Fruit fly (Drosophila melanogaster) whole organism, adult: ENCODE results near the gene CG6652.

Experiments
- CG11617 ChIP-seq: fragments of 200-800 bp; sonication (Bioruptor generic); optimal IDR thresholded peaks from 2 replicates; lab custom pipeline; 2017; ENCODE audit warnings: mild to moderate bottlenecking, missing biosample characterization, missing genetic modification reagents, missing genetic modification characterization
- CG12768 ChIP-seq: fragments of 200-800 bp; sonication (Bioruptor generic); optimal IDR thresholded peaks from 2 replicates; lab custom pipeline; 2017; ENCODE audit warnings: missing biosample characterization, missing genetic modification characterization, mild to moderate bottlenecking, moderate library complexity, missing genetic modification reagents
- CG14711 ChIP-seq: fragments of 200-800 bp; sonication (Bioruptor generic); optimal IDR thresholded peaks from 2 replicates; lab custom pipeline; 2018; ENCODE audit warnings: missing biosample characterization, mild to moderate bottlenecking, missing genetic modification characterization, moderate library complexity
- CG1620 ChIP-seq: fragments of 200-800 bp; sonication (Bioruptor generic); optimal IDR thresholded peaks from 2 replicates; lab custom pipeline; 2016; ENCODE audit warnings: missing biosample characterization, missing genetic modification characterization
- CG33017 ChIP-seq: fragments of 200-800 bp; sonication (Bioruptor generic); optimal IDR thresholded peaks from 2 replicates; lab custom pipeline; 2018; ENCODE audit warnings: missing biosample characterization, mild to moderate bottlenecking, missing genetic modification characterization, moderate library complexity
- CG5204 ChIP-seq: fragments of 200-800 bp; sonication (Bioruptor generic); optimal IDR thresholded peaks from 2 replicates; lab custom pipeline; 2016; ENCODE audit warnings: missing biosample characterization, missing genetic modification characterization
- CG7045 ChIP-seq: fragments of 200-800 bp; sonication (Bioruptor generic); optimal IDR thresholded peaks from 2 replicates; lab custom pipeline; 2017; ENCODE audit warnings: missing biosample characterization, mild to moderate bottlenecking, missing genetic modification characterization
- CG7101 ChIP-seq: fragments of 200-800 bp; sonication (Bioruptor generic); optimal IDR thresholded peaks from 2 replicates; lab custom pipeline; 2018; ENCODE audit warnings: missing biosample characterization, mild to moderate bottlenecking, missing genetic modification characterization, moderate library complexity
- Clk ChIP-seq: fragments of 200-800 bp; sonication (Bioruptor generic); optimal IDR thresholded peaks from 2 replicates; lab custom pipeline; 2017; ENCODE audit warnings: missing biosample characterization, missing genetic modification characterization
- Crg-1 ChIP-seq: fragments of 200-800 bp; sonication (Bioruptor generic); optimal IDR thresholded peaks from 2 replicates; lab custom pipeline; 2016; ENCODE audit warnings: missing biosample characterization, missing genetic modification characterization
- Hr96 ChIP-seq: fragments of 200-800 bp; sonication (Bioruptor generic); optimal IDR thresholded peaks from 2 replicates; lab custom pipeline; 2016; ENCODE audit warnings: missing biosample characterization, missing genetic modification characterization
- Mnt ChIP-seq: fragments of 200-800 bp; sonication (Bioruptor generic); optimal IDR thresholded peaks from 2 replicates; lab custom pipeline; 2016; ENCODE audit warnings: missing biosample characterization, mild to moderate bottlenecking, missing genetic modification characterization
- bab1 ChIP-seq: fragments of 200-800 bp; sonication (Bioruptor generic); optimal IDR thresholded peaks from 3 replicates; lab custom pipeline; 2019; ENCODE audit warnings: missing biosample characterization, mild to moderate bottlenecking, missing genetic modification characterization, moderate library complexity
- cic ChIP-seq: fragments of 200-800 bp; sonication (Bioruptor generic); optimal IDR thresholded peaks from 2 replicates; lab custom pipeline; 2017; ENCODE audit warnings: missing biosample characterization, mild to moderate bottlenecking, missing genetic modification characterization, moderate library complexity
- cnc ChIP-seq, 2 experiments: fragments of >200 bp; optimal IDR thresholded peaks; 2 replicates each; lab custom pipeline; 2017
- kay ChIP-seq: fragments of 200-800 bp; sonication (Bioruptor generic); peaks from one replicate; lab custom pipeline; 2016; ENCODE audit warnings: missing biosample characterization, missing genetic modification characterization, borderline replicate concordance
- ovo ChIP-seq: fragments of 200-800 bp; sonication (Bioruptor generic); optimal IDR thresholded peaks from 2 replicates; lab custom pipeline; 2016; ENCODE audit warnings: missing biosample characterization, missing genetic modification characterization
- pad ChIP-seq: fragments of 200-800 bp; sonication (Bioruptor generic); optimal IDR thresholded peaks from 3 replicates; lab custom pipeline; 2017; ENCODE audit warnings: missing biosample characterization, missing genetic modification characterization, mild to moderate bottlenecking, moderate library complexity, missing genetic modification reagents
- tj ChIP-seq: fragments of 200-800 bp; sonication (Bioruptor generic); optimal IDR thresholded peaks from 3 replicates; lab custom pipeline; 2017; ENCODE audit warnings: missing biosample characterization, mild to moderate bottlenecking, missing genetic modification characterization, moderate library complexity
- toe ChIP-seq: fragments of 200-800 bp; sonication (Bioruptor generic); optimal IDR thresholded peaks from 2 replicates; lab custom pipeline; 2016; ENCODE audit warnings: missing biosample characterization, missing genetic modification characterization

CG6652 gene

dm6 chr3L:17012017-17012719 lies 10.5 kb downstream of the CG6652 start, which contains the start of gene CG3764:
TSS of gene CG3764 (minus strand) at chr3L:17012565.
- TF ChIP-seq Crg-1 (GFP tag; lab: Kevin White, UChicago) (peak; percentile 71), Hr96 (GFP tag; lab: Kevin White, UChicago) (peak; percentile 63), CG1620 (GFP tag; lab: Kevin White, UChicago) (peak; percentile 69), CG7101 (peak; percentile 76), CG5204 (GFP tag; lab: Kevin White, UChicago) (no peak), CG7045 (GFP tag; lab: Kevin White, UChicago) (peak; percentile 62), CG12768 (GFP tag; lab: Kevin White, UChicago) (peak; percentile 92), Clk (no peak), Mnt (peak; percentile 70), pad (GFP tag; lab: Kevin White, UChicago) (peak; percentile 69), toe (GFP tag; lab: Kevin White, UChicago) (peak; percentile 34), cic (GFP tag; lab: Kevin White, UChicago) (peak; percentile 50), cnc (optimal IDR thresholded peaks at IDR 0.05; lab: Kevin White, UChicago) (no peak), tj (GFP tag; lab: Kevin White, UChicago) (peak; percentile 84), bab1 (GFP tag; lab: Kevin White, UChicago) (peak; percentile 90), CG14711 (tag; lab: Kevin White, UChicago) (peak; percentile 39), ovo (peak; percentile 85), kay (GFP tag; lab: Kevin White, UChicago) (no peak), CG11617 (GFP tag; lab: Kevin White, UChicago) (peak; percentile 67), CG33017 (tag; lab: Kevin White, UChicago) (peak; percentile 62)

dm6 chr3L:17011351-17012016 lies 11.2 kb downstream of the CG6652 start:
- TF ChIP-seq ovo = peak; percentile 60
- TF ChIP-seq toe (GFP tag; lab: Kevin White, UChicago) = no peak
- no peak for TF ChIP-seq Crg-1 (GFP tag; lab: Kevin White, UChicago)
- TF ChIP-seq pad (GFP tag; lab: Kevin White, UChicago) = no peak
- no peak for TF ChIP-seq cnc (optimal IDR thresholded peaks at IDR 0.05; lab: Kevin White, UChicago)
- TF ChIP-seq bab1 (GFP tag; lab: Kevin White, UChicago) = no peak
- no peak for TF ChIP-seq cic (GFP tag; lab: Kevin White, UChicago)
- TF ChIP-seq CG5204 (GFP tag; lab: Kevin White, UChicago) = no peak
- peak; percentile 6 for TF ChIP-seq Mnt
- TF ChIP-seq CG14711 (tag; lab: Kevin White, UChicago) = no peak
- no peak for TF ChIP-seq CG7045 (GFP tag; lab: Kevin White, UChicago)
- no peak for TF ChIP-seq CG7101
- TF ChIP-seq CG11617 (GFP tag; lab: Kevin White, UChicago) = no peak
- TF ChIP-seq CG1620 (GFP tag; lab: Kevin White, UChicago) = no peak
- no peak for TF ChIP-seq CG33017 (tag; lab: Kevin White, UChicago)

dm6 chr3L:17010492-17011303 lies 12.0 kb downstream of the CG6652 start:
- no peak for TF ChIP-seq CG7045 (GFP tag; lab: Kevin White, UChicago)
- TF ChIP-seq pad (GFP tag; lab: Kevin White, UChicago) = no peak
- TF ChIP-seq cnc (optimal IDR thresholded peaks at IDR 0.05; lab: Kevin White, UChicago) = peak in 1 of 2 experiments; percentile 19
- peak; percentile 91 for TF ChIP-seq kay (GFP tag; lab: Kevin White, UChicago)
- TF ChIP-seq cic (GFP tag; lab: Kevin White, UChicago) = peak; percentile 48
- no peak for TF ChIP-seq CG11617 (GFP tag; lab: Kevin White, UChicago)
- no peak for TF ChIP-seq Mnt
- TF ChIP-seq CG7101 = no peak
- peak; percentile 35 for TF ChIP-seq CG12768 (GFP tag; lab: Kevin White, UChicago)
- TF ChIP-seq Clk = no peak
- TF ChIP-seq Crg-1 (GFP tag; lab: Kevin White, UChicago) = no peak
- no peak for TF ChIP-seq toe (GFP tag; lab: Kevin White, UChicago)
- TF ChIP-seq Hr96 (GFP tag; lab: Kevin White, UChicago) = peak; percentile 18
- no peak for TF ChIP-seq CG5204 (GFP tag; lab: Kevin White, UChicago)
- no peak for TF ChIP-seq CG1620 (GFP tag; lab: Kevin White, UChicago)
- no peak for TF ChIP-seq bab1 (GFP tag; lab: Kevin White, UChicago)
- TF ChIP-seq ovo = no peak
- no peak for TF ChIP-seq CG33017 (tag; lab: Kevin White, UChicago)
- no peak for TF ChIP-seq tj (GFP tag; lab: Kevin White, UChicago)
- no peak for TF ChIP-seq CG14711 (tag; lab: Kevin White, UChicago)

dm6 chr3L:17009715-17010491 lies 12.8 kb downstream of the CG6652 start:
- TF ChIP-seq CG7045 (GFP tag; lab: Kevin White, UChicago) (peak; percentile 53), Clk (peak; percentile 38), CG14711 (tag; lab: Kevin White, UChicago) (no peak), CG5204 (GFP tag; lab: Kevin White, UChicago) (peak; percentile 53), Hr96 (GFP tag; lab: Kevin White, UChicago) (peak; percentile 78), pad (GFP tag; lab: Kevin White, UChicago) (peak; percentile 91), tj (GFP tag; lab: Kevin White, UChicago) (peak; percentile 92), CG1620 (GFP tag; lab: Kevin White, UChicago) (peak; percentile 17), ovo (peak; percentile 82), CG11617 (GFP tag; lab: Kevin White, UChicago) (peak; percentile 28), kay (GFP tag; lab: Kevin White, UChicago) (no peak), CG12768 (GFP tag; lab: Kevin White, UChicago) (peak; percentile 92), bab1 (GFP tag; lab: Kevin White, UChicago) (peak; percentile 74), Mnt (peak; percentile 92), CG7101 (peak; percentile 44), cic (GFP tag; lab: Kevin White, UChicago) (peak; percentile 99), toe (GFP tag; lab: Kevin White, UChicago) (no peak), CG33017 (tag; lab: Kevin White, UChicago) (peak; percentile 69), cnc (optimal IDR thresholded peaks at IDR 0.05; lab: Kevin White, UChicago) (peak in 1 of 2 experiments; percentile 76), Crg-1 (GFP tag; lab: Kevin White, UChicago) (peak; percentile 2)
